Worm (Caenorhabditis elegans) whole organism, midembryonic: Measurements from ENCODE around the gene his-42.

ENCODE experiments used
- T22C8.4 ChIP-seq: fragments of 200-800 bp; sonication (Bioruptor generic); IDR thresholded peaks from 2 replicates; pipeline ENCODE4 v1.3.6; 2022; ENCODE audit warnings: missing genetic modification characterization, missing compliant biosample characterization
- cog-1 ChIP-seq: sonication (generic microtip); optimal IDR thresholded peaks from 2 replicates; lab custom pipeline; 2016; ENCODE audit warnings: missing genetic modification characterization, missing compliant biosample characterization
- flt-1 ChIP-seq: fragments of 200-800 bp; sonication (Bioruptor generic); IDR thresholded peaks from 2 replicates; pipeline ENCODE4 v1.3.6; 2022; ENCODE audit warnings: missing genetic modification characterization, missing compliant biosample characterization
- klf-2 ChIP-seq: fragments of 200-800 bp; sonication (Bioruptor generic); conservative IDR thresholded peaks from 2 replicates; pipeline ENCODE4 v1.3.6; 2022; ENCODE audit warnings: missing genetic modification reagents, missing genetic modification characterization, missing compliant biosample characterization
- med-1 ChIP-seq: sonication (generic microtip); optimal IDR thresholded peaks from 2 replicates; lab custom pipeline; 2017; ENCODE audit warnings: missing genetic modification characterization, mild to moderate bottlenecking, missing compliant biosample characterization, antibody characterized with exemption, missing genetic modification reagents; ENCODE audit not compliant: insufficient read depth
- ref-1 ChIP-seq: fragments of 200-800 bp; sonication (Bioruptor generic); conservative IDR thresholded peaks from 2 replicates; pipeline ENCODE4 v1.3.6; 2022; ENCODE audit warnings: missing genetic modification reagents, missing genetic modification characterization, missing compliant biosample characterization
- tab-1 ChIP-seq: fragments of 200-800 bp; sonication (Bioruptor generic); IDR thresholded peaks from 2 replicates; pipeline ENCODE4 v1.3.6; 2022; ENCODE audit warnings: missing genetic modification characterization, missing compliant biosample characterization
- ztf-23 ChIP-seq: fragments of 200-800 bp; sonication (Bioruptor generic); IDR thresholded peaks from 2 replicates; pipeline ENCODE4 v1.3.6; 2022; ENCODE audit warnings: missing genetic modification reagents, missing genetic modification characterization, missing compliant biosample characterization
- ztf-29 ChIP-seq: fragments of 200-800 bp; sonication (Bioruptor generic); IDR thresholded peaks from 2 replicates; pipeline ENCODE4 v1.3.6; 2022; ENCODE audit warnings: missing genetic modification reagents, missing genetic modification characterization, missing compliant biosample characterization

The his-42 gene

ce11 chrII:13828597-13828996 is at the start of gene his-42:
his-42 (minus strand) TSS chrII:13828697.
- no peak for TF ChIP-seq ztf-29 (GFP tag; lab: Robert Waterston, UW)
- no peak for TF ChIP-seq tab-1 (GFP tag; lab: Robert Waterston, UW)
- TF ChIP-seq cog-1, result no peak
- no peak for TF ChIP-seq ztf-23

DNA sequence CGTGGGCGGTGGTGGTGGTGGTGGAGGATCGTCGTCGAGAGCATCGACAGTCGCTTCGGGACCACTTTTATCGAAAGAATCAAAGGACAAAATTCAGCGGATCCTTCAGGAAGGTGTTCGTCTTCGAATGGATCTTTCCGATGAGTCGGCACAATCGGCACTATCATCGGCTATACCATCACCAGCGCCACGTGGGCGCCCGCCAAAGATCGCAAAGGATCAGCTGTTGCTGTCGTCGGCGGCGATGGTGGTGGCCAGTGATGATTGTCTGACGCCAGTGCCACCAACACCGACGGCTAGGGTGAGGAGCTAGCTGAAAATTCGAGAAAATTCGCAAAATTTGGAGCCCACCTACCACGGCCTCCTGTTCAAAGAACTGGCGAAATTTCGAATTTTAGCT is 49.5 kb upstream of the his-42 start:
- TF ChIP-seq flt-1 (GFP tag; lab: Robert Waterston, UW), result no peak
- no peak for TF ChIP-seq med-1 (GFP tag; lab: Kevin White, UChicago)
- no peak for TF ChIP-seq klf-2 (GFP tag; lab: Robert Waterston, UW)
- TF ChIP-seq ztf-23, result no peak
- no peak for TF ChIP-seq T22C8.4 (GFP tag; lab: Robert Waterston, UW)
- TF ChIP-seq cog-1, result no peak
- no peak for TF ChIP-seq ref-1 (GFP tag; lab: Robert Waterston, UW)
- no peak for TF ChIP-seq ztf-29 (GFP tag; lab: Robert Waterston, UW)
- no peak for TF ChIP-seq tab-1 (GFP tag; lab: Robert Waterston, UW)

- TF ChIP-seq med-1 (GFP tag; lab: Kevin White, UChicago), result no peak
- no peak for TF ChIP-seq ref-1 (GFP tag; lab: Robert Waterston, UW)
- TF ChIP-seq klf-2 (GFP tag; lab: Robert Waterston, UW), result no peak
- TF ChIP-seq flt-1 (GFP tag; lab: Robert Waterston, UW), result no peak
- TF ChIP-seq cog-1, result no peak
- TF ChIP-seq ztf-23, result no peak
- TF ChIP-seq ztf-29 (GFP tag; lab: Robert Waterston, UW), result no peak
- TF ChIP-seq T22C8.4 (GFP tag; lab: Robert Waterston, UW), result no peak
- TF ChIP-seq tab-1 (GFP tag; lab: Robert Waterston, UW), result no peak
These were observed 47.2 kb upstream of the his-42 start, which contains the start of gene ing-3 for ce11 chrII:13875734-13876133. ing-3 (plus strand) TSS chrII:13876034.

DNA sequence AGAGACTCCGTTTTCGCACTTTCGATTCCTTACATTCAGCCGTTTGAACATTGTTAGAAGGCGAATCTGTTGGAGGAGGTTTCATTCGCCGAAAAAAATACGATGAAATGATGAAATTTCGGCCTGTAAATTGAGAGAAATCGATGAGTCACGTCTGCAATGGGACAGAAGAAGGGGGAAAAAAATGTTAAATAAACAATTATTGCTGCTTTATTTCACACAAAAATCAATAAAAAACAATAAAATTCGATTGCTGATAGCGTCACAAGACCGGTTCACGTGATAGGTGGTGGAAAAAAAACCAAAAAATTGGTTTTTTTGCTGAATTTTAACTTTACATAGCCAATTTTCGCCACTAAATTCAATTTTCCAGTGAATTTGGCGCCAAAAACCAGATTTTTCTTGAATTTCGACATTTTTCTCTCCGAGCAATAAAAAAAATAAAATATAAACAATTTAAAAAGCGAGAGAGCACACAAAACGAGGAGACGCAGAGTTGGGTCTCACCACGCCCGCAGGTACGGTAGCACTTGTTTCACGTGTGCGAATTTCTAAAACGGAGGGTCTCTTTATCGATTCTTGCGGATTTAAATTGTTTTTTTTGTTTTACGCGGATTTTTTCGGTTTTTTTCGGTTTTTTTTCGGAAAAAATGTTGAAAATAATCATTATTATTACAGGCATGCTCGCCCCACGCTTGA is 43.8 kb upstream of the his-42 start, which contains the start of the genes cup-14 and ndub-8:
Gene cup-14, minus strand, starts transcription at position 51 of the 699 bp plus-strand sequence.
Gene ndub-8, plus strand, starts transcription at position 679 of the 699 bp plus-strand sequence.
- no peak for TF ChIP-seq ztf-29 (GFP tag; lab: Robert Waterston, UW)
- no peak for TF ChIP-seq cog-1
- peak; percentile 56; the same call in 1 of the 2 replicates for TF ChIP-seq T22C8.4 (GFP tag; lab: Robert Waterston, UW)
- no peak for TF ChIP-seq ref-1 (GFP tag; lab: Robert Waterston, UW)
- no peak for TF ChIP-seq klf-2 (GFP tag; lab: Robert Waterston, UW)
- no peak for TF ChIP-seq med-1 (GFP tag; lab: Kevin White, UChicago)

ce11 chrII:13862453-13862852 is 34.0 kb upstream of the his-42 start:
- TF ChIP-seq flt-1 (GFP tag; lab: Robert Waterston, UW) (no peak), med-1 (GFP tag; lab: Kevin White, UChicago) (no peak)

DNA sequence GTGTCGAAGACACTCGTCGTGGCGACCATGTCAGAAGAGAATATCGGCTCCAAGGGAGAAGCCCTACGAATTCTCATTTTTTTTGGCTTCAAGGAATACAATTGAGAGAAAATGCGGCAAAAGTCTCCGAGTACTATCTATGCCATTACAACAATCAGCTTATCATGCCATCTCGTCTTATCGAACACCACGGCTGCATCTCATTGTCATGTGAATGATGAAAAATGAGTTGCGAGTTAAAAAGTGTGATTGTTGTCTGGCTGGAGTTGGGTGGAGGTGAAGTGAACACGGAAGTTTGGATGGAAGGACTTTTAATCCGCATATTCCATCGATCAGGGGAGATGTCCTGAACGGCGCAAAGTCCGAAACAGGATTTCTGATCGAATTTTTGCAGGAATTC is 32.4 kb upstream of the his-42 start:
- TF ChIP-seq klf-2 (GFP tag; lab: Robert Waterston, UW) (no peak), med-1 (GFP tag; lab: Kevin White, UChicago) (no peak), cog-1 (no peak)

- TF ChIP-seq ztf-23 (no peak), cog-1 (no peak), tab-1 (GFP tag; lab: Robert Waterston, UW) (no peak), klf-2 (GFP tag; lab: Robert Waterston, UW) (no peak), med-1 (GFP tag; lab: Kevin White, UChicago) (no peak), flt-1 (GFP tag; lab: Robert Waterston, UW) (no peak), ztf-29 (GFP tag; lab: Robert Waterston, UW) (no peak), T22C8.4 (GFP tag; lab: Robert Waterston, UW) (no peak), ref-1 (GFP tag; lab: Robert Waterston, UW) (no peak)
These were observed 31.4 kb upstream of the his-42 start for ce11 chrII:13859847-13860246.

ce11 chrII:13858352-13858751 is 29.9 kb upstream of the his-42 start:
- TF ChIP-seq med-1 (GFP tag; lab: Kevin White, UChicago), result no peak
- TF ChIP-seq klf-2 (GFP tag; lab: Robert Waterston, UW), result no peak
- TF ChIP-seq cog-1, result no peak
- TF ChIP-seq T22C8.4 (GFP tag; lab: Robert Waterston, UW), result no peak
- TF ChIP-seq tab-1 (GFP tag; lab: Robert Waterston, UW), result no peak

DNA sequence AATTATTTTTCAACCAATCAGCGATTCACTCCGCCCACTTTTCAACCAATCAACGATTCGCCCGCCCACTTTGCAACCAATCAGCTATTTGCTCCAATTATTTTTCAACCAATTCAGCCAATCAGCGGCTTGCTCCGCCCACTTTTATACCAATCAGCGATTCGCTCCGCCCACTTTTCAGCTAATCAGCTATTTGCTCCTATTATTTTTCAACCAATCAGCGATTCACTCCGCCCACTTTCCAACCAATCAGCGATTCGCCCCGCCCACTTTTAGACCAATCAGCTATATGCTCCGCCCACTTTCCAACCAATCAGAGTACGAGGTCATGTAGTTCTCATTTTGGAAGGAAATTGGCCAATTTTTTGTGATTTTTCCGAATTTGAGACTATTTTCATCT is 26.9 kb upstream of the his-42 start:
- TF ChIP-seq ref-1 (GFP tag; lab: Robert Waterston, UW), result no peak
- no peak for TF ChIP-seq klf-2 (GFP tag; lab: Robert Waterston, UW)
- TF ChIP-seq ztf-29 (GFP tag; lab: Robert Waterston, UW), result no peak

ce11 chrII:13852004-13852403 is 23.5 kb upstream of the his-42 start, which contains the start of gene F08G2.8:
F08G2.8 (plus strand) TSS chrII:13852304.
- TF ChIP-seq ztf-23 (no peak), klf-2 (GFP tag; lab: Robert Waterston, UW) (no peak), cog-1 (no peak), T22C8.4 (GFP tag; lab: Robert Waterston, UW) (no peak), med-1 (GFP tag; lab: Kevin White, UChicago) (no peak), flt-1 (GFP tag; lab: Robert Waterston, UW) (no peak), ztf-29 (GFP tag; lab: Robert Waterston, UW) (no peak), ref-1 (GFP tag; lab: Robert Waterston, UW) (no peak), tab-1 (GFP tag; lab: Robert Waterston, UW) (no peak)
